Worm (Caenorhabditis elegans) whole organism, L3 larva: ENCODE measurements around the gene C08F11.10.
A peak's percentile ranks its signal among the peaks of the same experiment; 100 is the strongest.

Experiments
- R02D3.7 ChIP-seq: fragments of 150-350 bp; optimal IDR thresholded peaks from 2 replicates; lab custom pipeline; 2014; ENCODE audit warnings: missing biosample characterization, missing genetic modification characterization
- ZK546.5 ChIP-seq: sonication (generic microtip); optimal IDR thresholded peaks from 2 replicates; lab custom pipeline; 2017; ENCODE audit warnings: missing biosample characterization, missing genetic modification characterization
- aly-2 ChIP-seq: fragments of 150-350 bp; optimal IDR thresholded peaks from 2 replicates; lab custom pipeline; 2014; ENCODE audit warnings: missing biosample characterization, missing genetic modification characterization
- ama-1 ChIP-seq: fragments of 150-350 bp; optimal IDR thresholded peaks from 2 replicates; lab custom pipeline; 2018
- ceh-16 ChIP-seq: sonication (generic microtip); optimal IDR thresholded peaks from 2 replicates; lab custom pipeline; 2017; ENCODE audit warnings: missing biosample characterization, missing genetic modification characterization
- ceh-28 ChIP-seq: fragments of 150-350 bp; optimal IDR thresholded peaks from 2 replicates; lab custom pipeline; 2014; ENCODE audit warnings: missing biosample characterization, missing genetic modification reagents, missing genetic modification characterization
- ceh-82 ChIP-seq: fragments of 150-350 bp; optimal IDR thresholded peaks from 2 replicates; lab custom pipeline; 2014; ENCODE audit warnings: missing biosample characterization, missing genetic modification characterization
- ceh-9 ChIP-seq: sonication (generic microtip); optimal IDR thresholded peaks from 2 replicates; lab custom pipeline; 2018; ENCODE audit warnings: missing biosample characterization, missing genetic modification characterization
- daf-12 ChIP-seq: fragments of 150-350 bp; optimal IDR thresholded peaks from 2 replicates; lab custom pipeline; 2014; ENCODE audit warnings: missing biosample characterization, missing genetic modification reagents, missing genetic modification characterization
- egl-27 ChIP-seq: sonication (generic microtip); optimal IDR thresholded peaks from 4 replicates; lab custom pipeline; 2017; ENCODE audit warnings: missing biosample characterization, missing genetic modification reagents, missing genetic modification characterization
- egl-5 ChIP-seq: fragments of 150-350 bp; optimal IDR thresholded peaks from 2 replicates; lab custom pipeline; 2017; ENCODE audit warnings: missing biosample characterization, missing genetic modification reagents, missing genetic modification characterization, inconsistent platforms
- elt-1 ChIP-seq: fragments of 150-350 bp; optimal IDR thresholded peaks from 2 replicates; lab custom pipeline; 2014; ENCODE audit warnings: missing biosample characterization, missing genetic modification characterization
- elt-3 ChIP-seq, 3 experiments: fragments of 150-350 bp in 1 of 3; sonication (generic microtip) in 2 of 3; optimal IDR thresholded peaks; 2 replicates in 2 of 3; 4 replicates in 1 of 3; lab custom pipeline; 2014 to 2017; ENCODE audit warnings: missing biosample characterization in 3 of 3, missing genetic modification characterization in 3 of 3
- eor-1 ChIP-seq, 2 experiments: fragments of 150-350 bp; optimal IDR thresholded peaks; 2 replicates each; lab custom pipeline; 2014 to 2018; ENCODE audit warnings: missing biosample characterization in 2 of 2, missing genetic modification characterization in 2 of 2
- fkh-2 ChIP-seq: fragments of 150-350 bp; optimal IDR thresholded peaks from 2 replicates; lab custom pipeline; 2014; ENCODE audit warnings: missing biosample characterization, missing genetic modification reagents, missing genetic modification characterization
- fos-1 ChIP-seq: fragments of 150-350 bp; optimal IDR thresholded peaks from 2 replicates; lab custom pipeline; 2014; ENCODE audit warnings: missing biosample characterization, missing genetic modification characterization
- hmg-11 ChIP-seq: sonication (generic microtip); optimal IDR thresholded peaks from 2 replicates; lab custom pipeline; 2016; ENCODE audit warnings: missing genetic modification characterization, missing compliant biosample characterization
- jun-1 ChIP-seq: fragments of 150-350 bp; optimal IDR thresholded peaks from 2 replicates; lab custom pipeline; 2014; ENCODE audit warnings: missing biosample characterization, missing genetic modification reagents, missing genetic modification characterization
- lin-15B ChIP-seq: fragments of 150-350 bp; optimal IDR thresholded peaks from 2 replicates; lab custom pipeline; 2014; ENCODE audit warnings: missing biosample characterization, missing genetic modification characterization
- lin-39 ChIP-seq: fragments of 150-350 bp; optimal IDR thresholded peaks from 2 replicates; lab custom pipeline; 2018; ENCODE audit warnings: missing biosample characterization, missing genetic modification reagents, missing genetic modification characterization
- lsy-12 ChIP-seq: sonication (generic microtip); optimal IDR thresholded peaks from 2 replicates; lab custom pipeline; 2016; ENCODE audit warnings: mild to moderate bottlenecking, missing genetic modification characterization, missing compliant biosample characterization
- mdl-1 ChIP-seq: fragments of 150-350 bp; optimal IDR thresholded peaks from 2 replicates; lab custom pipeline; 2014; ENCODE audit warnings: missing biosample characterization, missing genetic modification characterization
- mml-1 ChIP-seq: fragments of 150-350 bp; sonication (generic microtip); optimal IDR thresholded peaks from 3 replicates; lab custom pipeline; 2014; ENCODE audit warnings: missing biosample characterization, missing genetic modification characterization
- nfya-1 ChIP-seq: sonication (generic microtip); optimal IDR thresholded peaks from 2 replicates; lab custom pipeline; 2017; ENCODE audit warnings: missing genetic modification characterization, mild to moderate bottlenecking, missing compliant biosample characterization, antibody characterized with exemption, moderate library complexity; ENCODE audit not compliant: insufficient read depth
- nhr-11 ChIP-seq: fragments of 150-350 bp; optimal IDR thresholded peaks from 2 replicates; lab custom pipeline; 2014; ENCODE audit warnings: missing biosample characterization, missing genetic modification characterization
- nhr-12 ChIP-seq: fragments of 150-350 bp; optimal IDR thresholded peaks from 2 replicates; lab custom pipeline; 2014; ENCODE audit warnings: missing biosample characterization, missing genetic modification characterization
- nhr-23 ChIP-seq: fragments of 150-350 bp; optimal IDR thresholded peaks from 2 replicates; lab custom pipeline; 2014; ENCODE audit warnings: missing biosample characterization, missing genetic modification reagents, missing genetic modification characterization
- nhr-237 ChIP-seq: fragments of 150-350 bp; optimal IDR thresholded peaks from 2 replicates; lab custom pipeline; 2014; ENCODE audit warnings: missing biosample characterization, missing genetic modification characterization
- nhr-25 ChIP-seq: sonication (generic microtip); optimal IDR thresholded peaks from 2 replicates; lab custom pipeline; 2017; ENCODE audit warnings: missing biosample characterization, missing genetic modification characterization
- nhr-28 ChIP-seq: fragments of 150-350 bp; optimal IDR thresholded peaks from 2 replicates; lab custom pipeline; 2014; ENCODE audit warnings: missing biosample characterization, missing genetic modification characterization
- nhr-43 ChIP-seq: sonication (generic microtip); optimal IDR thresholded peaks from 2 replicates; lab custom pipeline; 2016; ENCODE audit warnings: mild to moderate bottlenecking, missing genetic modification characterization, missing compliant biosample characterization; ENCODE audit not compliant: poor library complexity, severe bottlenecking
- nhr-67 ChIP-seq: fragments of 150-350 bp; optimal IDR thresholded peaks from 2 replicates; lab custom pipeline; 2014; ENCODE audit warnings: missing biosample characterization, missing genetic modification characterization
- nhr-76 ChIP-seq: fragments of 150-350 bp; sonication (generic microtip); optimal IDR thresholded peaks from 5 replicates; lab custom pipeline; 2014; ENCODE audit warnings: missing biosample characterization, missing genetic modification characterization
- pqm-1 ChIP-seq: fragments of 150-350 bp; optimal IDR thresholded peaks from 2 replicates; lab custom pipeline; 2017; ENCODE audit warnings: missing biosample characterization, missing genetic modification characterization, inconsistent platforms
- sea-2 ChIP-seq: fragments of 150-350 bp; sonication (generic microtip); optimal IDR thresholded peaks from 4 replicates; lab custom pipeline; 2014; ENCODE audit warnings: missing biosample characterization, missing genetic modification reagents, missing genetic modification characterization
- skn-1 ChIP-seq: fragments of 150-350 bp; optimal IDR thresholded peaks from 2 replicates; lab custom pipeline; 2014; ENCODE audit warnings: missing biosample characterization, missing genetic modification characterization
- snpc-4 ChIP-seq: fragments of 150-350 bp; optimal IDR thresholded peaks from 2 replicates; lab custom pipeline; 2014; ENCODE audit warnings: missing biosample characterization, missing genetic modification characterization
- unc-39 ChIP-seq: sonication (generic microtip); optimal IDR thresholded peaks from 4 replicates; lab custom pipeline; 2017; ENCODE audit warnings: missing biosample characterization, missing genetic modification characterization
- unc-62 ChIP-seq: fragments of 150-350 bp; sonication (generic microtip); optimal IDR thresholded peaks from 4 replicates; lab custom pipeline; 2014; ENCODE audit warnings: missing biosample characterization, missing genetic modification reagents, missing genetic modification characterization
- zag-1 ChIP-seq: fragments of 150-350 bp; optimal IDR thresholded peaks from 2 replicates; lab custom pipeline; 2014; ENCODE audit warnings: missing biosample characterization, missing genetic modification characterization
- ztf-11 ChIP-seq: fragments of 150-350 bp; optimal IDR thresholded peaks from 2 replicates; lab custom pipeline; 2014; ENCODE audit warnings: missing biosample characterization, missing genetic modification characterization
- ztf-4 ChIP-seq: fragments of 150-350 bp; optimal IDR thresholded peaks from 2 replicates; lab custom pipeline; 2014; ENCODE audit warnings: missing biosample characterization, missing genetic modification characterization

C08F11.10 gene

DNA sequence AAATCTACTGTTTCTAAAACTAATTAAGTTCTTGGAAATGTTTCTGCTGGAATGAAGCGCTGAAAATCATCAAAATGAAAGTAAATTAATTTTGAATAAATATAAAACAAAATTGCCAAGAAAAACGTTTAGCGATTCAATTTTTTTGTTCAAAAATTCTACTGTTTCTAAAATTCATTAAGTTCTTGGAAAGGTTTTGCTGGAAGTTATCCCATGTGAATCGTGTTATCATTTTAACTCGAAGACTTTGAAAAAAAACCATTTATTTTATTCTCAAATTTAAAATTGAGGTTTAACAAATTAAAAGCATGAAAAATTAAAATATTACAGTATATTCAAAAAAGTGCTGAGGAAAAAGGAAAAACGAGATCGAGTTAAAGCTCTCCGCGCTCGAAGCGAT, 35.8 kb upstream of the C08F11.10 start:
- TF ChIP-seq snpc-4 (tag; lab: Kevin White, UChicago) = no peak
- TF ChIP-seq egl-27 (tag; lab: Kevin White, UChicago) = no peak
- no peak for TF ChIP-seq egl-5 (tag; lab: Kevin White, UChicago)
- no peak for TF ChIP-seq ceh-9
- TF ChIP-seq skn-1 (tag; lab: Kevin White, UChicago) = no peak
- TF ChIP-seq aly-2 (tag; lab: Kevin White, UChicago) = no peak
- TF ChIP-seq nhr-67 (tag; lab: Kevin White, UChicago) = no peak
- TF ChIP-seq nhr-76 = no peak
- TF ChIP-seq ceh-16 (tag; lab: Kevin White, UChicago) = no peak
- TF ChIP-seq ama-1 (lab: Kevin White, UChicago) = no peak
- no peak for TF ChIP-seq ztf-11 (tag; lab: Kevin White, UChicago)
- TF ChIP-seq, all 47 proteins: peak for 0

ce11 chrIV:13682733-13683132, 33.7 kb upstream of the C08F11.10 start:
- TF ChIP-seq mml-1 (tag; lab: Kevin White, UChicago) = no peak
- TF ChIP-seq ceh-16 (tag; lab: Kevin White, UChicago) = no peak
- peak; percentile 38 to 95 (median 85) for TF ChIP-seq elt-3 (tag; optimal IDR thresholded peaks at IDR 0.05; lab: Kevin White, UChicago)
- TF ChIP-seq nhr-25 (tag; lab: Kevin White, UChicago) = peak; percentile 79
- peak; percentile 40 for TF ChIP-seq nfya-1 (tag; lab: Kevin White, UChicago)
- peak; percentile 93 for TF ChIP-seq nhr-23
- no peak for TF ChIP-seq ztf-11 (tag; lab: Kevin White, UChicago)
- TF ChIP-seq daf-12 (tag; lab: Kevin White, UChicago) = no peak
- peak; percentile 13 for TF ChIP-seq ceh-28 (tag; lab: Kevin White, UChicago)
- TF ChIP-seq ceh-82 (tag; lab: Kevin White, UChicago) = no peak
- TF ChIP-seq ceh-9 = no peak
- no peak for TF ChIP-seq unc-39 (tag; lab: Kevin White, UChicago)
- TF ChIP-seq unc-62 (GFP tag; lab: Kevin White, UChicago) = peak; percentile 94
- TF ChIP-seq ama-1 (lab: Kevin White, UChicago) = no peak
- no peak for TF ChIP-seq fkh-2 (tag; lab: Kevin White, UChicago)
- TF ChIP-seq jun-1 (tag; lab: Kevin White, UChicago) = no peak
- no peak for TF ChIP-seq fos-1 (tag; lab: Kevin White, UChicago)
- peak; percentile 86 for TF ChIP-seq nhr-43 (tag; lab: Kevin White, UChicago)
- no peak for TF ChIP-seq pqm-1 (tag; lab: Kevin White, UChicago)
- TF ChIP-seq zag-1 = no peak
- TF ChIP-seq eor-1 (tag; optimal IDR thresholded peaks at IDR 0.05; lab: Kevin White, UChicago) = no peak
- TF ChIP-seq egl-5 (tag; lab: Kevin White, UChicago) = no peak
- TF ChIP-seq lin-39 (tag; lab: Kevin White, UChicago) = peak; percentile 19

ce11 chrIV:13679495-13679894, 30.5 kb upstream of the C08F11.10 start:
- TF ChIP-seq elt-1 (tag; lab: Kevin White, UChicago) = no peak
- TF ChIP-seq fkh-2 (tag; lab: Kevin White, UChicago) = no peak
- peak; percentile 93 for TF ChIP-seq nfya-1 (tag; lab: Kevin White, UChicago)
- TF ChIP-seq nhr-28 (tag; lab: Kevin White, UChicago) = no peak

ce11 chrIV:13678649-13679048, 29.6 kb upstream of the C08F11.10 start, which contains the start of gene srlf-26:
Gene srlf-26, plus strand, starts transcription at chrIV:13678949.
- TF ChIP-seq ztf-4 (tag; lab: Kevin White, UChicago) (no peak), ceh-28 (tag; lab: Kevin White, UChicago) (no peak), nhr-237 (tag; lab: Kevin White, UChicago) (no peak), ztf-11 (tag; lab: Kevin White, UChicago) (no peak), nhr-11 (tag; lab: Kevin White, UChicago) (no peak), fkh-2 (tag; lab: Kevin White, UChicago) (no peak), lin-15B (no peak), R02D3.7 (tag; lab: Kevin White, UChicago) (no peak), egl-27 (tag; lab: Kevin White, UChicago) (no peak), nfya-1 (tag; lab: Kevin White, UChicago) (no peak), sea-2 (GFP tag; lab: Kevin White, UChicago) (no peak), nhr-12 (tag; lab: Kevin White, UChicago) (no peak), hmg-11 (tag; lab: Kevin White, UChicago) (no peak), lsy-12 (tag; lab: Kevin White, UChicago) (no peak), mdl-1 (tag; lab: Kevin White, UChicago) (no peak), ZK546.5 (no peak), nhr-43 (tag; lab: Kevin White, UChicago) (no peak), nhr-25 (tag; lab: Kevin White, UChicago) (no peak), zag-1 (no peak)
- TF ChIP-seq, all 47 proteins: peak for 0
